Worm (Caenorhabditis elegans) whole organism, L3 larva: ENCODE measurements around the gene srbc-50.

Experiments
- ama-1 ChIP-seq: fragments of 150-350 bp; optimal IDR thresholded peaks from 2 replicates; lab custom pipeline; 2018
- egl-27 ChIP-seq: sonication (generic microtip); optimal IDR thresholded peaks from 4 replicates; lab custom pipeline; 2017; ENCODE audit warnings: missing biosample characterization, missing genetic modification reagents, missing genetic modification characterization
- nhr-11 ChIP-seq: fragments of 150-350 bp; optimal IDR thresholded peaks from 2 replicates; lab custom pipeline; 2014; ENCODE audit warnings: missing biosample characterization, missing genetic modification characterization
- nhr-77 ChIP-seq: fragments of 150-350 bp; optimal IDR thresholded peaks from 2 replicates; lab custom pipeline; 2014; ENCODE audit warnings: missing biosample characterization, missing genetic modification characterization

DNA sequence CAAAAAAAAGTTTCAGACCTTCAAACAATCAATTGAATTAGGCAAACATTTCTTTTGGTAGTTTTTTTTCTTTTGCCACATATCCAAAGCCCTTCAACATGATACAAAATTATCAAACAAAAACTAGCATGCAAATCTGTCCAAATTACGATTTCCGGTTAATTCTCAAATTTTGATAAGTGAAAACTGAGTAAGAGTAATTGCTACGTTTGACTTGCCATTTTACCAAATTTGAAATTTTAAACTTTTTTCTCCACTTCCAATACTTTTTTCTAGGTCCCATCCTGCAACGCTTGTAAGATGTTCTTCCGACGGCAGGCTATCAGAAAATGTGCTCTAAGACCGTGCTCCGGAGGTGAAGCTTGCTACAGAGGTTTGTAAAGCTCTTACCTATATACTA lies 28.7 kb downstream of the srbc-50 start, which contains the start of gene nhr-223:
- TF ChIP-seq nhr-77 (tag; lab: Kevin White, UChicago) (no peak), nhr-11 (tag; lab: Kevin White, UChicago) (no peak), egl-27 (tag; lab: Kevin White, UChicago) (no peak), ama-1 (lab: Kevin White, UChicago) (no peak)
